Worm (Caenorhabditis elegans) whole organism, L1 larva: ENCODE measurements around the gene Y102A11A.9.

Experiments
- C04F5.9 ChIP-seq: sonication (generic microtip); optimal IDR thresholded peaks from 2 replicates; lab custom pipeline; 2016; ENCODE audit warnings: missing genetic modification characterization, missing compliant biosample characterization
- F16B12.6 ChIP-seq: fragments of 150-350 bp; optimal IDR thresholded peaks from 2 replicates; lab custom pipeline; 2014; ENCODE audit warnings: missing biosample characterization, missing genetic modification characterization
- aha-1 ChIP-seq: fragments of 150-350 bp; optimal IDR thresholded peaks from 2 replicates; lab custom pipeline; 2014; ENCODE audit warnings: missing biosample characterization, missing genetic modification characterization
- alr-1 ChIP-seq: fragments of 200-800 bp; sonication (Bioruptor generic); optimal IDR thresholded peaks from 2 replicates; lab custom pipeline; 2018; ENCODE audit warnings: borderline replicate concordance, mild to moderate bottlenecking, missing genetic modification characterization, missing compliant biosample characterization
- aly-2 ChIP-seq: fragments of 150-350 bp; optimal IDR thresholded peaks from 2 replicates; lab custom pipeline; 2014; ENCODE audit warnings: missing biosample characterization, missing genetic modification characterization
- blmp-1 ChIP-seq: fragments of 150-350 bp; optimal IDR thresholded peaks from 2 replicates; lab custom pipeline; 2014; ENCODE audit warnings: missing biosample characterization, missing genetic modification characterization
- ceh-8 ChIP-seq: fragments of 200-800 bp; sonication (Bioruptor generic); optimal IDR thresholded peaks from 2 replicates; lab custom pipeline; 2018; ENCODE audit warnings: mild to moderate bottlenecking, missing genetic modification characterization, moderate library complexity, missing compliant biosample characterization
- ces-1 ChIP-seq: fragments of 150-350 bp; optimal IDR thresholded peaks from 2 replicates; lab custom pipeline; 2014; ENCODE audit warnings: missing biosample characterization, missing genetic modification reagents, missing genetic modification characterization
- dsc-1 ChIP-seq: sonication (generic microtip); optimal IDR thresholded peaks from 2 replicates; lab custom pipeline; 2016; ENCODE audit warnings: mild to moderate bottlenecking, missing genetic modification characterization, missing compliant biosample characterization
- efl-3 ChIP-seq: fragments of 200-800 bp; sonication (Bioruptor generic); optimal IDR thresholded peaks from 2 replicates; lab custom pipeline; 2018; ENCODE audit warnings: mild to moderate bottlenecking, missing genetic modification characterization, missing compliant biosample characterization
- fkh-4 ChIP-seq: sonication (generic microtip); optimal IDR thresholded peaks from 2 replicates; lab custom pipeline; 2016; ENCODE audit warnings: missing compliant biosample characterization, missing genetic modification characterization, borderline replicate concordance
- fkh-8 ChIP-seq: sonication (generic microtip); optimal IDR thresholded peaks from 2 replicates; lab custom pipeline; 2016; ENCODE audit warnings: mild to moderate bottlenecking, missing genetic modification characterization, missing compliant biosample characterization
- lin-14 ChIP-seq: fragments of 200-800 bp; sonication (Bioruptor generic); optimal IDR thresholded peaks from 2 replicates; lab custom pipeline; 2018; ENCODE audit warnings: mild to moderate bottlenecking, missing genetic modification characterization, moderate library complexity, missing compliant biosample characterization
- lin-39 ChIP-seq: fragments of 150-350 bp; optimal IDR thresholded peaks from 2 replicates; lab custom pipeline; 2014; ENCODE audit warnings: missing biosample characterization, missing genetic modification reagents, missing genetic modification characterization
- lir-3 ChIP-seq: sonication (generic microtip); optimal IDR thresholded peaks from 2 replicates; lab custom pipeline; 2016; ENCODE audit warnings: mild to moderate bottlenecking, missing genetic modification characterization, moderate library complexity, missing compliant biosample characterization; ENCODE audit not compliant: poor library complexity
- lsy-2 ChIP-seq, 2 experiments: fragments of 150-350 bp; optimal IDR thresholded peaks; 2 replicates each; lab custom pipeline; 2014; ENCODE audit warnings: missing biosample characterization in 2 of 2, missing genetic modification characterization in 2 of 2
- mab-9 ChIP-seq: fragments of 200-800 bp; sonication (Bioruptor generic); IDR thresholded peaks from 2 replicates; pipeline ENCODE4 v1.3.6; 2022; ENCODE audit warnings: missing genetic modification reagents, missing genetic modification characterization, missing compliant biosample characterization
- mef-2 ChIP-seq: fragments of 150-350 bp; optimal IDR thresholded peaks from 2 replicates; lab custom pipeline; 2014; ENCODE audit warnings: missing biosample characterization, missing genetic modification characterization
- nhr-19 ChIP-seq: fragments of 200-800 bp; sonication (Bioruptor generic); conservative IDR thresholded peaks from 2 replicates; pipeline ENCODE4 v1.3.6; 2022; ENCODE audit warnings: missing genetic modification characterization, missing compliant biosample characterization
- nhr-20 ChIP-seq: sonication (generic microtip); optimal IDR thresholded peaks from 2 replicates; lab custom pipeline; 2016; ENCODE audit warnings: mild to moderate bottlenecking, missing genetic modification characterization, missing compliant biosample characterization
- nhr-71 ChIP-seq: sonication (generic microtip); optimal IDR thresholded peaks from 2 replicates; lab custom pipeline; 2016; ENCODE audit warnings: mild to moderate bottlenecking, missing genetic modification characterization, moderate library complexity, missing compliant biosample characterization
- nhr-85 ChIP-seq: sonication (generic microtip); peaks from one replicate; lab custom pipeline; 2016; ENCODE audit warnings: missing genetic modification characterization, inconsistent platforms, missing compliant biosample characterization
- pax-3 ChIP-seq: fragments of 200-800 bp; sonication (Bioruptor generic); optimal IDR thresholded peaks from 2 replicates; lab custom pipeline; 2018; ENCODE audit warnings: mild to moderate bottlenecking, missing genetic modification characterization, moderate library complexity, missing compliant biosample characterization
- skn-1 ChIP-seq: fragments of 150-350 bp; optimal IDR thresholded peaks from 2 replicates; lab custom pipeline; 2014; ENCODE audit warnings: missing biosample characterization, missing genetic modification characterization
- snpc-4 ChIP-seq: fragments of 150-350 bp; optimal IDR thresholded peaks from 2 replicates; lab custom pipeline; 2014; ENCODE audit warnings: missing biosample characterization, missing genetic modification characterization
- sox-4 ChIP-seq: sonication (generic microtip); optimal IDR thresholded peaks from 2 replicates; lab custom pipeline; 2016; ENCODE audit warnings: missing genetic modification characterization, missing compliant biosample characterization
- sptf-1 ChIP-seq: fragments of 150-350 bp; optimal IDR thresholded peaks from 2 replicates; lab custom pipeline; 2014; ENCODE audit warnings: missing biosample characterization, missing genetic modification characterization
- tbx-2 ChIP-seq: sonication (generic microtip); optimal IDR thresholded peaks from 2 replicates; lab custom pipeline; 2016; ENCODE audit warnings: missing genetic modification characterization, missing compliant biosample characterization
- unc-62 ChIP-seq: fragments of 150-350 bp; optimal IDR thresholded peaks from 2 replicates; lab custom pipeline; 2014; ENCODE audit warnings: missing biosample characterization, missing genetic modification reagents, missing genetic modification characterization
- zag-1 ChIP-seq: fragments of 150-350 bp; optimal IDR thresholded peaks from 2 replicates; lab custom pipeline; 2014; ENCODE audit warnings: missing biosample characterization, missing genetic modification characterization
- zip-4 ChIP-seq: fragments of 200-800 bp; sonication (Bioruptor generic); optimal IDR thresholded peaks from 2 replicates; lab custom pipeline; 2018; ENCODE audit warnings: mild to moderate bottlenecking, missing genetic modification characterization, moderate library complexity, missing compliant biosample characterization
- ztf-11 ChIP-seq, 2 experiments: sonication (generic microtip); optimal IDR thresholded peaks; 2 replicates each; lab custom pipeline; 2016 to 2017; ENCODE audit warnings: missing genetic modification characterization in 2 of 2, missing biosample characterization in 1 of 2, missing compliant biosample characterization in 1 of 2
- ztf-4 ChIP-seq: fragments of 150-350 bp; optimal IDR thresholded peaks from 2 replicates; lab custom pipeline; 2014; ENCODE audit warnings: missing biosample characterization, missing genetic modification characterization

The Y102A11A.9 gene

DNA sequence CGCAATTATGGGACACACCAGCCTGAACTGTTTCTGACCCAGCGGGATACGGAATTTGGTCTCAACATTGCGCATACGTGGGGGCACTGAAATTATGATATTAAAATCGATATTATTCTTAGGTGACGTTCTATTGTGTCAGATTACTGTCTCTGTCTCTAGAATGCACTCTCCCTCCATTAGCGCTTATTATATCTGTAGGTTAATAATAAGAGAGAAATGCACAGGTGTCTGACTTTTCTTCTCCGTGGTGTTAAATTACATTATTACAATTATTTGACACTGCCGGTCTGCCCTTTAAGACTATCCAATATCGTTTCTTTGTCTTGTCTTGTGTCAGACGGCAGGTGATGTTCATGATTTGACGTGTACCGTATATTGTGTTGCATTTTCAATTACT lies 29.7 kb downstream of the Y102A11A.9 start:
- TF ChIP-seq ztf-4 (tag; lab: Kevin White, UChicago) (no peak), nhr-71 (no peak), zag-1 (no peak), sox-4 (tag; lab: Kevin White, UChicago) (no peak), tbx-2 (no peak), C04F5.9 (no peak), unc-62 (no peak), lsy-2 (tag; optimal IDR thresholded peaks at IDR 0.05; lab: Kevin White, UChicago) (no peak), mab-9 (GFP tag; lab: Robert Waterston, UW) (no peak), alr-1 (tag; lab: Kevin White, UChicago) (no peak), snpc-4 (tag; lab: Kevin White, UChicago) (no peak), pax-3 (no peak), lir-3 (no peak)

DNA sequence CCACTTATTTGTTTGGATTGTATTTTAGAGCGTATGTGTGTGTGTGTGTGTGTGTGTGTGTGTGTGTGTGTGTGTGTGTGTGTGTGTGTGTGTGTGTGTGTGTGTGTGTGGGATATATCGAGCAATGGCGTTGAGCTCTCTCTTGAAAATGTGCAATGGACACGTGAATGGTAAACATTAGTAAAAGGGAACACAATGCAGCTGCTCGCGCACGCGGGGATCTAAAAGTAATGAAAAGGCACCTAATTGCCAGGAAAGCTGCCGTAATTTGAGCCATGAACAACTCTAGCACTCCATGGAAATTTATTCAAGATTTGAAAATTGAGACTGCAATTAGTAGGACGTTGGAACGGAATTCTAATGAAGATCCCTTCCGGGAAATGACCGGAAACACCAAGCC lies 30.3 kb downstream of the Y102A11A.9 start:
- no peak for TF ChIP-seq pax-3
- TF ChIP-seq nhr-19 (GFP tag; lab: Robert Waterston, UW) = peak; percentile 32; the same call in 1 of the 2 replicates
- TF ChIP-seq tbx-2 = peak; percentile 6
- no peak for TF ChIP-seq mef-2 (tag; lab: Kevin White, UChicago)
- TF ChIP-seq ztf-4 (tag; lab: Kevin White, UChicago) = no peak
- peak; percentile 13 for TF ChIP-seq nhr-71

DNA sequence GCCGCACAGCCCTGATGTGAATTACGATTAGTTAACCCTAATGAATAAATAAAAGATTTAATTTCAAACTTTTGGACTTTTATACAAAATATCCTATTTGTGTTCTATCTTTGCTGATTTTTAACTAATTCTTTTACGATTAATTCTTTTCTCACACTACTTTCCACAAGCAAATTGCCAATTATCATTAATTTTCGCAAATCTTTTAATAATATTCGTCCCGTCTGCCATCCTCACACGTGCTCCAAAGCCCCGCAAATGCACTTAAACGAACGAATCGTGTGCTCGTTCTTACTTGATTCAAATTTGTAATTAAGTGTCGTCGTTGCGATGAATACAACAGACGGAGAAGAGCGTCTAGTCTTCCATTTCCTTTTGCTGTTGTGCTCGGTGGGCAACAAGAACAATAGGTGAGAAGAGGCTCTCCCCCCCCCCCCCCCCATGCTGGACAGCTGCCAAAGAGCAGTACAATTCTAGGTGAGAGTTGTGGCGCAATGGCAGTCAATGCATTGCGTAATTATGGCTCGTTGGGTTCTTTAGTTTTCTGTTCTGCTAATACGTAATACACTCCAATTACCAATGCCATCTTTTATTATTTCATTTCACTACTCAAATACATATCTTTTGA lies 31.7 kb downstream of the Y102A11A.9 start:
- TF ChIP-seq efl-3 (GFP tag; lab: Kevin White, UChicago) (no peak), aha-1 (no peak), ceh-8 (GFP tag; lab: Kevin White, UChicago) (peak; percentile 37)

DNA sequence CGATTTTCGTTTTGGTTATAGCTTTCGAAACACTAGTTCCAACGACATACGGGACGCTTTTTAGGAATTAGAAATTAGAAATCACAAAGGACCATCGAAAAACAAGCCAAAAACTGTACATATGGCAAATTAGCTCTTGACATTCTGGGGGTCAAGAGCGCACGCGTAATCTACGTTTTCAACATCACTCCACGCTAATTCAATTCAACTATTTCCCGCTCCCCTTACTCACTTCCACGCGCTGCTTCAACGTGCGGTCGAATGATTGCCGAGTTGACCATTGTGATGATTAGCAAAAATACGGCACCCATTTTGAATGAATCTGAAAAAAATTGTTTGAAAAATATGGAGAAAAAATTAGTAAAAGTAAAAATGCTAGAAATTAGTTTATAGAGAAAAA lies 32.7 kb downstream of the Y102A11A.9 start:
- no peak for TF ChIP-seq skn-1 (tag; lab: Kevin White, UChicago)
- TF ChIP-seq fkh-4 = no peak
- no peak for TF ChIP-seq ztf-11 (tag; optimal IDR thresholded peaks at IDR 0.05; lab: Kevin White, UChicago)
- no peak for TF ChIP-seq lin-39
- TF ChIP-seq alr-1 (tag; lab: Kevin White, UChicago) = no peak
- no peak for TF ChIP-seq lsy-2 (tag; optimal IDR thresholded peaks at IDR 0.05; lab: Kevin White, UChicago)
- no peak for TF ChIP-seq sptf-1 (tag; lab: Kevin White, UChicago)
- TF ChIP-seq zip-4 = no peak
- TF ChIP-seq dsc-1 = no peak
- TF ChIP-seq F16B12.6 (tag; lab: Kevin White, UChicago) = no peak
- TF ChIP-seq ces-1 (GFP tag; lab: Kevin White, UChicago) = no peak
- TF ChIP-seq ceh-8 (GFP tag; lab: Kevin White, UChicago) = no peak
- no peak for TF ChIP-seq aly-2 (tag; lab: Kevin White, UChicago)

DNA sequence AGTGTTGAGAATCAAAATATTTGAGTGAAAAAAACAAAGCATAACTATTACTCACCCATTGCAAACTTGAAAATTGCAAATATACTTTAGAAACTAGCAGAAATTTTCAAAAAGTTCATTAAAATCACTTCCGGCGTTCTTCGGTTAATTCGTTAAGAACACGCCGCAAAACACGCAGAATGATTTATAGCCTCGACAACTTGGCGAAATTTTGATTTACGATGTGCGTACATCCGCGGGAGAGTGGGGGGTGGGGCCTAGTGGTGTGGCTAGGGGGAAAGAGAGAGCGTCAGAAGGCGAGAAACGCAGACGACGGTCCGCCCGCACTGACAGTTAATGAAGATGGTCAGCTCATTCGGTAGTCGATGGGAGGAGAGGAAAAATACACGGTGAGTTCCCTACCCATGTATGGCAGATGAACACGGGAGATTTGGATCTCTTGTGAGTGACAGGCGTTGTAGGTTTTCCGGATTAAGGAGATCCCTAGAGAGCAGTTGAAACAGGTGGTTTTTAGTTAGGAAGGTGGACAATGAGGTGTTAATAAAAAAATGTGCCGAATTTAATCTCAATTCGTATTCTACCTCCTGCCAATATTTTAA lies 33.3 kb downstream of the Y102A11A.9 start, which contains the start of gene igcm-4:
TSS of gene igcm-4 (minus strand) at position 237 of the 599 bp plus-strand sequence.
- peak; percentile 51 for TF ChIP-seq blmp-1 (tag; lab: Kevin White, UChicago)
- no peak for TF ChIP-seq fkh-8 (tag; lab: Kevin White, UChicago)
- TF ChIP-seq lin-14 (GFP tag; lab: Kevin White, UChicago) = peak; percentile 46
- TF ChIP-seq nhr-20 (tag; lab: Kevin White, UChicago) = no peak
- 0 out of 2 replicates have a peak, but pooled peaks have one; percentile 30 for TF ChIP-seq mab-9 (GFP tag; lab: Robert Waterston, UW)
- TF ChIP-seq nhr-85 (tag; lab: Kevin White, UChicago) = peak; percentile 26
